Worm (Caenorhabditis elegans): Measurements from ENCODE around the gene F54H5.3.

The F54H5.3 gene

DNA sequence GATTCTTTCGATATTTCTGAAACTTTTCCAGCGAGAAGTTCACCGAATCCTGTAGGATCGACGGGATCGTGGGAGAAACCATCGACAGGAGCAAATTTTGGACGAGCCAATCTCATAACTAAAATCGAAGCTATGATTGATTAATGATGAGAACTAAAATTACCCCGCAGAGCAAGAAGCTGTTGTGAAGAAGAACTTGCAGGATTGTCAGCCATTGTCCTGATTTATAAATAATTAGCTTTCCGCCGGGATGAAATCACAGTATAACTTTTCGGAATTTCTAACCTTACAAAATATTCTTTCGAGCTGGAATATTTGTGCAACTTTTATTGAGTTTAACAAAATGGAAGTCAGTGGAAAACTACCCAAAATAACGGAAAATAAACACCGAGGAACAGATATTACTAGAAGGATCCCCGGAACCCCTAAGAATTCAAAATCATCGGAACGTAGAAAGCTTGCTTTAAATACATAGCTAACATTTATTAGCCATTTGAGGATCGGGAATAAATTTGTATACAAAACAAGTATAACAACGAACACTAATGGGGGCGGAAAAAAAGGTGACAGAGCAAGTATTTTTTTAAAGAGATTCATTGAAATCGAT is 34.6 kb upstream of the F54H5.3 start, which contains the start of gene C56C10.7 (continued):
- TF ChIP-seq pha-4 (GFP tag; IDR thresholded peaks at IDR 0.05) (no peak; the same call in 1 of the 2 replicates), pha-4 (tag; optimal IDR thresholded peaks at IDR 0.05) (no peak), snpc-1.2 (GFP tag; IDR thresholded peaks at IDR 0.05) (peak; percentile 54), cey-2 (tag; optimal IDR thresholded peaks at IDR 0.05; ENCODE audit: borderline replicate concordance, insufficient read depth) (no peak), F44E2.7 (GFP tag; IDR thresholded peaks at IDR 0.05) (0 out of 2 replicates have a peak, but pooled peaks have one; percentile 72), nhr-42 (GFP tag; IDR thresholded peaks at IDR 0.05) (no peak), Y75B8A.6 (GFP tag; IDR thresholded peaks at IDR 0.05) (0 out of 2 replicates have a peak, but pooled peaks have one; percentile 48), tag-97 (GFP tag; IDR thresholded peaks at IDR 0.05) (no peak), hif-1 (tag; optimal IDR thresholded peaks at IDR 0.05) (no peak), vab-7 (GFP tag; IDR thresholded peaks at IDR 0.05) (no peak), lin-39 (tag; optimal IDR thresholded peaks at IDR 0.05) (no peak), ceh-28 (tag; optimal IDR thresholded peaks at IDR 0.05) (no peak), sdz-12 (GFP tag; optimal IDR thresholded peaks at IDR 0.05) (no peak), saeg-2 (GFP tag; IDR thresholded peaks at IDR 0.05) (no peak), gei-8 (GFP tag; optimal IDR thresholded peaks at IDR 0.05) (no peak), zfp-3 (GFP tag; conservative IDR thresholded peaks at IDR 0.05) (no peak), Y5F2A.4 (GFP tag; optimal IDR thresholded peaks at IDR 0.05) (peak; percentile 3), dve-1 (tag; optimal IDR thresholded peaks at IDR 0.05; ENCODE audit: insufficient read depth) (peak; percentile 33), Y48G9A.11 (GFP tag; IDR thresholded peaks at IDR 0.05) (no peak), tra-1 (GFP tag; IDR thresholded peaks at IDR 0.05) (0 out of 2 replicates have a peak, but pooled peaks have one; percentile 16), jun-1 (tag; optimal IDR thresholded peaks at IDR 0.05) (no peak), ztf-11 (tag; optimal IDR thresholded peaks at IDR 0.05) (no peak), daf-12 (tag; optimal IDR thresholded peaks at IDR 0.05) (no peak), zag-1 (tag; optimal IDR thresholded peaks at IDR 0.05) (no peak), nhr-237 (tag; optimal IDR thresholded peaks at IDR 0.05) (no peak), madf-9 (GFP tag; conservative IDR thresholded peaks at IDR 0.05) (no peak), ces-1 (GFP tag; optimal IDR thresholded peaks at IDR 0.05) (no peak), nhr-10 (tag; optimal IDR thresholded peaks at IDR 0.05) (no peak), nhr-76 (tag; optimal IDR thresholded peaks at IDR 0.05) (no peak), dmd-6 (GFP tag; IDR thresholded peaks at IDR 0.05) (no peak), F10B5.3 (tag; optimal IDR thresholded peaks at IDR 0.05) (peak; percentile 31), mep-1 (tag; optimal IDR thresholded peaks at IDR 0.05) (peak; percentile 30), nhr-48 (tag; optimal IDR thresholded peaks at IDR 0.05) (peak; percentile 12), daf-8 (GFP tag; IDR thresholded peaks at IDR 0.05) (no peak), mdt-29 (GFP tag; IDR thresholded peaks at IDR 0.05) (no peak; the same call in 1 of the 2 replicates), unc-62 (GFP tag; optimal IDR thresholded peaks at IDR 0.05 in 1 of 2) (no peak), unc-62 (tag; optimal IDR thresholded peaks at IDR 0.05) (no peak), ama-1 (optimal IDR thresholded peaks at IDR 0.05) (peak; percentile 74), nhr-102 (tag; optimal IDR thresholded peaks at IDR 0.05) (peak; percentile 58), mdl-1 (tag; optimal IDR thresholded peaks at IDR 0.05) (no peak), ceh-44 (GFP tag; IDR thresholded peaks at IDR 0.05) (no peak), nhr-11 (tag; optimal IDR thresholded peaks at IDR 0.05) (no peak), daf-19 (GFP tag; conservative IDR thresholded peaks at IDR 0.05) (no peak), ceh-62 (tag; optimal IDR thresholded peaks at IDR 0.05) (no peak), unc-39 (tag; optimal IDR thresholded peaks at IDR 0.05) (no peak), fkh-10 (GFP tag; optimal IDR thresholded peaks at IDR 0.05) (no peak), T26A8.4 (GFP tag; IDR thresholded peaks at IDR 0.05) (peak; percentile 40; the same call in 1 of the 2 replicates)

Data from whole organism, L4 larva.